Fruit fly (Drosophila melanogaster) S2 (cell line): Measurements from ENCODE around the gene BckdhA.

Source experiments
- CG8478 ChIP-seq: fragments of >200 bp; optimal IDR thresholded peaks from 2 replicates; lab custom pipeline; 2018
- CTCF ChIP-seq, 2 experiments: fragments of >200 bp; optimal IDR thresholded peaks; 2 replicates each; lab custom pipeline; 2018

BckdhA gene

DNA sequence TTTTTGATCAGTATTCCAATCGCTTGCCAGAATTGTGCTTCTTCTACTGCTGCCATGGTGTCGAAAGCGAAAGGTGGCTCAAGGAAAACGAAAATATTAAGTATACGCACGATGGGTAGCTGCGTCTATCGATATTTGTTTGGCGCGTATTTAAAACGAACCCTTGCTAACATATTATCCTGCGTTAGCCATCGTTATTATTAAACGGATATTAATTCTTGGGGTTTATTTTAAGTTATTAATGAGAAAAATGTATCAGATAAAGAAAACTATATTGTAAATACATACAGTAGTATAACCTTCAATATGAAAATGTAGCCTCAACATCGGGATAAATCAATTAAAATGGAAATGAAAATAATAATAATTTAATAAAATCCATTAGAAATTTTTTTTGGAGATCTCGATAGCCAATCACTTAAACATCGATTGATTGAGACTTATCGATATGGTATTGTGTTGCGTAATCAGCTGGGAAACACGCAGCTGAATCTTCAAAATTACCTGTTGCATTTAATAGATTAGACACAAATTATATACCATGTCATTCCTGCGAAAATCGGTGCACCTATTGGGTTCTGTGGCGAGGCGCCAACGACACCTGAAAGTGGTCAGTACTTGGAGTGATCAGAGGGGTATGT lies at the start of gene BckdhA, which contains the start of gene CG9386:
BckdhA (plus strand) TSS at position 452 of the 641 bp plus-strand sequence.
CG9386 (minus strand) TSS at position 75 of the 641 bp plus-strand sequence.
- TF ChIP-seq CG8478, result no peak
- TF ChIP-seq CTCF (optimal IDR thresholded peaks at IDR 0.05; lab: Kevin White, UChicago), result no peak

DNA sequence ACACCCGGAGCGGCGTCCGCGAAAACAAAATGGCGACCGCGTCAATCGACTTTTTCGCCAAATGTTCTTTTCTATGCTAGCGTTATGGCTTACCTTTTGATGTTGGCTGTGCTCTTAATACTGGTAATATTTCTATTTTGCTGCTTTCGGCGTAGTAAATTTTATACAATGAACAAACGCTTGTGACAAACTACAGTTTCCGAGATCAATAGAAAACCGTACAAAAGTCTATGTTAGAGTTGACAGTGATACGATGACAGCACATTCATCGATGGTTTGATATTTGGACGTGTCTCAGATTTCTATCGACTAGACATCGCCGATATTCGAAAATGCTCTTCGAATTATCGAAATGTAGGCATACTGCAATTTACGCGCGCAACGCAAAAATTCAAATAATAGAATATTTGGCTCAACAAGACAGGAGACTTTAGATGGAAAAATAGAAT lies 45.5 kb upstream of the BckdhA start, which contains the start of gene rump:
rump (minus strand) TSS at position 255 of the 449 bp plus-strand sequence.
- TF ChIP-seq CTCF (optimal IDR thresholded peaks at IDR 0.05; lab: Kevin White, UChicago) (no peak), CG8478 (no peak)

dm6 chr3R:9512193-9513051 lies 43.2 kb upstream of the BckdhA start:
- no peak for TF ChIP-seq CG8478
- no peak for TF ChIP-seq CTCF (optimal IDR thresholded peaks at IDR 0.05; lab: Kevin White, UChicago)

dm6 chr3R:9513052-9513420 lies 42.5 kb upstream of the BckdhA start, which contains the start of the genes Ras85D and Rlb1:
TSS of gene Ras85D (minus strand) at chr3R:9513067.
TSS of gene Rlb1 (plus strand) at chr3R:9513327.
- no peak for TF ChIP-seq CTCF (optimal IDR thresholded peaks at IDR 0.05; lab: Kevin White, UChicago)
- TF ChIP-seq CG8478, result no peak

dm6 chr3R:9515860-9516344 lies 39.7 kb upstream of the BckdhA start, which contains the start of the genes mRpL47, CG8176 and Kdm3:
TSS of gene mRpL47 (minus strand) at chr3R:9515908.
TSS of gene CG8176 (plus strand) at chr3R:9516007.
TSS of gene Kdm3 (plus strand) at chr3R:9516007.
- TF ChIP-seq CTCF (optimal IDR thresholded peaks at IDR 0.05; lab: Kevin White, UChicago) (peak; percentile 58 to 61), CG8478 (no peak)

DNA sequence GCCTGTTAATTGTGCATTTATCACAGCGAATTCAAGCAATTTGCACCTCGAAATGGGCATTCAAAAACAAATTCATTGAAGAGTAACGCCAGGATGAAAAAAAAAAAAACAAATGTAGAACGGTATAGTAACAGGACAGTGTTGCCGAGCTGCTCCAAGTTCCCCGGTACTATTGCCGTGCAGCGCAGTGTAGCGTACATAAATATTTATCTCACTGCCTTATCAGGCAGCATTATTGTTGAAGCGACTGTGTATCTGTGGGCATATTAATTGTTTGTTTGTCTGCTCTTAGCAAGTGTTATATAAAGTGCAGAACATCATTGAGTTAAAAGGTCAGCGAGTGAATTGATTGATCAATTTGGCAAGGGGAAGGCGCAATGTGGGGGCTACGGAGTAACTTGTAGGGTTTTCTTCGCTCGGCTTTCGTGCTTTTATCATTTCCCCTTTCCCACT lies 39.2 kb upstream of the BckdhA start:
- TF ChIP-seq CG8478, result no peak
- no peak for TF ChIP-seq CTCF (optimal IDR thresholded peaks at IDR 0.05; lab: Kevin White, UChicago)

DNA sequence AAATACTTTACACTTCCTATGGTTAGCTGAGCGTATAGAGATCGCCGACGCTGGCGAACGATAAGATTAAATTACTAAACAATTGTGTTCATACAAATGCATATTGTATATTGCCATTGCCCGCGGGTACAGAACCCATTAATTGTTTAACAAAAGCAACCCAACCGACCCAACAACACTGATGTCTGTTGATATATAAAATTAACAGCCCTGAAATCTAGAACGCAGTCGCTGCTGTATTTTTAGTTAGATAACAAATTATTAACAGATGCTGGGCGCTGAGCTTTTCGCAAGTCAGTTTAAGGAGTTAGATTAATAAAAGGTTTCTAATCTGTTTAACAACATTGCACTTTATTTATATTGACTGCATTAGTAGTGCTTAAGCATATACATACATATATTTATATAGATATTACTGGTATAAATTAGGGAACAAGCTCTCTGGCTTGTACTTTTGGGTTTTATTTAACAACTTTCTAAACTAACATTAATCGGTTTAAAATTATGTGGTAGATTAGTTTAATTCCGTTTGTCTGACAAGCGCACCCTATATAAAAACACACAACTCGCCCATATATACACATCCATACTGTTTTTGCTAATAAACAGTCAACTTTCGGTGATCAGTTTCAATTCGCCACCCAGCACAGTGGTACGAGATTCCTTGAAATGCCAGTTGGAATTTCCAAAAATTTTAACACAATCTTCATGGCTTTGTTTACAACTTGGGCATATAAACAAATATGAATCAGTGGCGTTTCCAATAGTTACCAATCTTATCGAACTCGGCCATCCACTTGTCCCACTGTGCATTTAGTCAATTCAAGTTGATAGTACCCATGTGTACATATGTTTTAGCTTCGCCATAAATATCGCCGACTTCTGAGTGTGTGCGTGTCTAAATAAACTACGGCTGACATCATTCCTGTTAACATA lies 27.4 kb upstream of the BckdhA start:
- TF ChIP-seq CTCF (optimal IDR thresholded peaks at IDR 0.05; lab: Kevin White, UChicago), result no peak
- no peak for TF ChIP-seq CG8478

dm6 chr3R:9529387-9529897 lies 26.1 kb upstream of the BckdhA start:
- TF ChIP-seq CTCF (optimal IDR thresholded peaks at IDR 0.05; lab: Kevin White, UChicago), result no peak
- TF ChIP-seq CG8478, result no peak

DNA sequence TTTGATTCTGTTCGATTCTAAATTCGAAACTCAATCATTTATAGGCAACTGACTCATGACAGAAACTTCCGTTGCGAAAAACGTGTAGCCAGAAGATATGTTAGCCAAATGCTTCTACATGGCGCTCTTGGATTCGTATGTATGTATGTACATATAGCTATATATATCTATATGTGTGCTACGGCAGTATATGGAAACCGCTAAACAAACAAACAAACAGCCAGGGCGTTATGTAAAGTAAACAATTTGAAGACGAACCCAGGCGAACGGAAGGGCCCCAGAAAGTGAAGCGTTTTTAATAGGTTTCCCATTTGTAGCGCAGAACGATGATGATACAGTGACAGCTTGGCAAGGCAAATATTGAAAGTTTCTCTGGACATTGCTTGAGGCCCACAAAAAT lies 25.7 kb upstream of the BckdhA start:
- TF ChIP-seq CTCF (optimal IDR thresholded peaks at IDR 0.05; lab: Kevin White, UChicago), result no peak
- TF ChIP-seq CG8478, result no peak

DNA sequence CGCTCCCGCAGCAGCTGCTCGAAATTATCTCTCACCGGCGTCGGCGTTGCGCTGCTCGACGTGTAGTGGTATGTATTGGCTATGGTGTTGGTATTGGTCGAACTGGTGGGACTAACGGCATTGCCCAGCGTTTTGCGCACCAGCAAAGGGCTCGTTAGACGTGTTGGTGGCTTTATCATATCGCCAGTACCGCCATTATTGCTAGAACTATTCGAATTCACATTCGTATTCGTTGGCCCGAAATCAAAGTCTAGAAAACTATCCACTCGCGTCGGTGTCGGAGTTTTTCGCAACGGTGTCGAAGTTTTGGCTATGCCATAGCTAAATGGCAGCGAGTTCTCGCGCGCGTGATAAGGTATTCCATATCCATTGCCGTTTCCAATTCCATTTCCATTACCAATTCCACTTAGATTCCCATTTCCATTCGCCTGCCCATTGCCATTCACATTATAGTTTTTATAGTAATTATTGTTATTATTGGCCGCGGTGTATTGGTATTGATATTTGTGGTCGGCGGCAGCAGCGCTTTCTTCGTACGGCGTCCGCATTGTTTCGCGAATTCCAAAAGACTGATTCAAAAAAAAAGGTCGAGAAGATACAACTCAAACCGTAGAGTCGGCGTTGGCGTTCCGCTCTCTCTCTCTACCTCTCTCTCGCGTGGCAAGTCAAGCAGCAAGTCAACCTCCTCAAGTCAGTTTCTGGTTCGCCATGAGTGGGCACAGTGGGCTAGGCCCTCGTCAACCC lies 23.0 kb upstream of the BckdhA start, which contains the start of gene by:
by (minus strand) TSS at position 575 of the 744 bp plus-strand sequence.
- TF ChIP-seq CG8478 (no peak), CTCF (optimal IDR thresholded peaks at IDR 0.05; lab: Kevin White, UChicago) (no peak)

- TF ChIP-seq CTCF (optimal IDR thresholded peaks at IDR 0.05; lab: Kevin White, UChicago) (no peak), CG8478 (no peak)
Measured at dm6 chr3R:9533181-9534124, 22.1 kb upstream of the BckdhA start.

DNA sequence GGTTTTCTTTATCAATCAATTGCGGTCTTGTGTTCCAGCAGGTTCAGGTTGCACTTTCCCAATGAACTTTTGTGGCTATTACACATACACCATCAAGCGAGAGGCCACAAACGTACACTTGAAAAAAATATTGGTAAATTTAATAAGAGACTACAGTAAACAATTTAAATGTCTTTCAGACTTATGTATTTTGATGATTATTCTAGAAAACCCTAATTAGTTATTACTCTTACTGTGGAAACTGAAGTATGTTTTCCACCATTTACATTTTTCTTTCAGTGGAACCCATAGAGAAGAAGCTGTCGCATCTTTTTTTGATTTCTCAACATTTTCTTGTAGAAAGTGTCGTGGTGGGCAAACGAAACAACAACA lies 21.5 kb upstream of the BckdhA start:
- TF ChIP-seq CTCF (optimal IDR thresholded peaks at IDR 0.05; lab: Kevin White, UChicago) (no peak), CG8478 (no peak)
